Fruit fly (Drosophila melanogaster): ENCODE results near the gene Ir75c.
"Not testable (repeated sequence)": the region's sequence is repeated elsewhere in the genome, so short reads cannot be mapped to it uniquely, and the experiment has no call there.

Gene Ir75c

DNA sequence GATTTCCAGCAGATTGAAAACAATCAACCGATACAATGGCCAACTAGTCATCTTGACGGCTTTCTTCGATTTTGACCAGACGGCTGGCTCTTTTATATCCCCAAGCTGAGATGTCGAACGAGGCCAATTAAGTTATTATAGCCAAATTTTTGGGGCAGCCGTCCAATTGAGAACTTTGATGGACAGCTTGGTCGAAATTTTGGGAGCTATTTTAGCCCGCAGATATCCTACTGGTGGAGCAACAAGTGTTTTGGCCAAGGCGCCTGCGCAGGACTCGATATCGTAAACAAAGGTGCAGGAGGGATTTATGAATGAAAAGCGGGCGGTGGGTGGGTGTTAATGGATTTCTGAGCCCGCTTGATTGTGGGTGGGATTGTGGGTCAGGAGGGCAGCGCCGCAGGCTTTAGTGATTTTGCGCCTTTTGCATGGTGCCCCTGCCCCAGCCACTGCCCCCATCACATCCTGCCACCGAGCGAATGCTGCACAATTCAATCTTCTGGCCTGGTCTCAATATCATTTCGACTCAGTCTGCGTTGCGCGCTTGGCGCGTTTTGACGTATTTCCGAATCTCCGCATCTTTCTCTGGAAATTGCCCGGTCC is at the start of gene Ir75c, which contains the start of gene Grd:
Ir75c (minus strand) TSS at position 51 of the 600 bp plus-strand sequence.
Grd (plus strand) TSS at position 550 of the 600 bp plus-strand sequence.
- peak; percentile 87 for TF ChIP-seq scrt (GFP tag; optimal IDR thresholded peaks at IDR 0.05)
- no peak for TF ChIP-seq schlank (tag; optimal IDR thresholded peaks at IDR 0.05)
- TF ChIP-seq Eip74EF (GFP tag; optimal IDR thresholded peaks at IDR 0.05), result no peak
- no peak for TF ChIP-seq Jarid2 (GFP tag; optimal IDR thresholded peaks at IDR 0.05)
- no peak for TF ChIP-seq ems (GFP tag; optimal IDR thresholded peaks at IDR 0.05)
- peak; percentile 55 for TF ChIP-seq ewg (GFP tag; optimal IDR thresholded peaks at IDR 0.05)
- no peak for TF ChIP-seq row (GFP tag; IDR thresholded peaks at IDR 0.05)
- no peak for TF ChIP-seq CG8089 (GFP tag; optimal IDR thresholded peaks at IDR 0.05)
- 0 out of 3 replicates have a peak, but pooled peaks have one; percentile 24 for TF ChIP-seq hb (GFP tag; IDR thresholded peaks at IDR 0.05; ENCODE audit: partially characterized antibody)
- TF ChIP-seq CG3847 (GFP tag; IDR thresholded peaks at IDR 0.05), result 0 out of 2 replicates have a peak, but pooled peaks have one; percentile 7
- no peak for TF ChIP-seq CG1832 (GFP tag; optimal IDR thresholded peaks at IDR 0.05)
- TF ChIP-seq jumu (GFP tag; optimal IDR thresholded peaks at IDR 0.05), result no peak
- no peak for TF ChIP-seq knrl (GFP tag; IDR thresholded peaks at IDR 0.05; ENCODE audit: partially characterized antibody)
- no peak for TF ChIP-seq CG12659 (GFP tag; optimal IDR thresholded peaks at IDR 0.05)
- no peak for TF ChIP-seq CG2712 (tag; optimal IDR thresholded peaks at IDR 0.05)
- no peak for TF ChIP-seq Gsc (GFP tag; IDR thresholded peaks at IDR 0.05)
- no peak for TF ChIP-seq tap (tag; optimal IDR thresholded peaks at IDR 0.05)
- no peak for TF ChIP-seq lov (optimal IDR thresholded peaks at IDR 0.05)
- no peak for TF ChIP-seq lov (GFP tag; IDR thresholded peaks at IDR 0.05)
- TF ChIP-seq dmrt11E (tag; optimal IDR thresholded peaks at IDR 0.05), result no peak
- TF ChIP-seq Hsf (GFP tag; optimal IDR thresholded peaks at IDR 0.05), result no peak
- TF ChIP-seq Antp (GFP tag; optimal IDR thresholded peaks at IDR 0.05), result no peak
- TF ChIP-seq so (GFP tag; IDR thresholded peaks at IDR 0.05), result no peak
- peak; percentile 25 for TF ChIP-seq Ets65A (GFP tag)

DNA sequence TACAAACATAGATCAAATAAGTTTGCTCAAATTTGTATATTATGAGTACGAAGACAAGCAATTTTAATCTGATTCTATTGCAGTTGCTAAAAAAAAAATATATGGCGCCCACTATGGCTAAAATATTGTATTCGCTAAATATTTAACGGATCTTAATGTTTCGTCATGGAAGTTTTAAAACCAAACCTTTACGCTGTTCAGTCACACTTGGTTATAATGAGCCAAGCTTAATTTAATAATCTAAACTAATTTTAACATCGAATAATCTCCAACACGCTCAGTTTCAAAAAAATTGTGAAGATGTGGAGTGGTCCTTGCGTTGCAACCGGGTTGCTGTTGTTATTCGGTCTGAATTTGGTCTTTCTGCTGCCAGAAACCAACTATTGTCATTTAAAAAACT is 35.5 kb upstream of the Ir75c start, which contains the start of gene CG34002:
CG34002 (plus strand) TSS at position 301 of the 400 bp plus-strand sequence.
- not testable (repeated sequence) for TF ChIP-seq h (optimal IDR thresholded peaks at IDR 0.05); Meics (GFP tag; optimal IDR thresholded peaks at IDR 0.05); CG16779 (GFP tag; IDR thresholded peaks at IDR 0.05)

DNA sequence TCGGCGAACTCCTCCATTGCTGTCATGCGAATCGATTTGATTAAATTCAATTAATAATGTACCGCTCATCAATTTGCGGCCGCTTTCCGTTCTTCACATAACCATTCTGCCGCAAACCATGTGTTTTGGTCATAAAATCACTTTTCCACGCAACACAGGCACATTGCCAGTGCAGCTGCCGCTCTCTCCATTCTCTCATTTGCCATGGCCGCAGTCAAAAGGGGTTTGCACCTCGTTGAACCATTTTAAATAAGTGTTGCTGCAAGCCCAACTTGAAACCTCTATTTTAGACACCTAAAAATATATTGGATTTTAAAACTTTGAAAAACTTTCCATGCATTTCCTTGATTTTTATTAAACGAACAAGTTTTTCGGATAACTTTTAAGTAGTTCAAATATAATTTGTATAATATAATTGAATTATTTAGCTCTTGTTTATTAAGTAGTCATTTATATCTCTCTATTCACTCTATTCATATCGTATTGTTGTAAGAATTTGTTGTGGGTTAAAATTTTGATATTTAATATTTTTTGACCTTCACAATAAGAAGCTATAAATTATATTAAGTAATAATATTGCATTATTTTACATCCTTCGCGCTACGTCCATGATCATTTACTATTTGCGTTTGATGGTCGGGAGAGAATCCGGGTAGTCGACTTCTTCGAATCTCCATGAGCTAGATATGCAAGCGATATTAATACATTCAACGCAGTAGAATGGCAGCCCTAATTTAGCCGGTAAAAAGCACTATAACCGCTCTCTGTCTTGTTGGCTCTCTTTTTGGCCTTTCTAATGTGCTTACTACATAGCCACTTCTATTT is 34.2 kb upstream of the Ir75c start, which contains the start of gene CG5535:
CG5535 (minus strand) TSS at position 140 of the 825 bp plus-strand sequence.
- TF ChIP-seq CG11456 (GFP tag; IDR thresholded peaks at IDR 0.05), result peak; percentile 77
- no peak for TF ChIP-seq Neu2 (GFP tag; optimal IDR thresholded peaks at IDR 0.05; ENCODE audit: borderline replicate concordance)
- TF ChIP-seq HLHmδ (GFP tag; optimal IDR thresholded peaks at IDR 0.05), result peak; percentile 54
- TF ChIP-seq gcm2 (GFP tag; optimal IDR thresholded peaks at IDR 0.05), result no peak
- TF ChIP-seq gce (GFP tag; IDR thresholded peaks at IDR 0.05), result peak; percentile 58; the same call in 2 of the 3 replicates
- peak; percentile 60; the same call in 1 of the 2 replicates for TF ChIP-seq CG6689 (GFP tag; IDR thresholded peaks at IDR 0.05)
- TF ChIP-seq cas (GFP tag; IDR thresholded peaks at IDR 0.05), result peak; percentile 26; the same call in 1 of the 2 replicates
- no peak for TF ChIP-seq so (GFP tag; IDR thresholded peaks at IDR 0.05)
- no peak for TF ChIP-seq CG1792 (GFP tag; optimal IDR thresholded peaks at IDR 0.05)
- no peak for TF ChIP-seq vnd (GFP tag; IDR thresholded peaks at IDR 0.05; ENCODE audit: partially characterized antibody)
- no peak for TF ChIP-seq Hr39 (optimal IDR thresholded peaks at IDR 0.05)
- TF ChIP-seq CG2116 (GFP tag; optimal IDR thresholded peaks at IDR 0.05), result peak; percentile 32
- 0 out of 2 replicates have a peak, but pooled peaks have one; percentile 20 for TF ChIP-seq dati (GFP tag; IDR thresholded peaks at IDR 0.05)
- TF ChIP-seq ERR (GFP tag; optimal IDR thresholded peaks at IDR 0.05), result peak; percentile 47
- peak; percentile 85 for TF ChIP-seq dmrt99B (tag; optimal IDR thresholded peaks at IDR 0.05)
- TF ChIP-seq CG15073 (GFP tag; optimal IDR thresholded peaks at IDR 0.05), result no peak
- TF ChIP-seq salm (tag; optimal IDR thresholded peaks at IDR 0.05), result peak; percentile 60
- peak; percentile 74 for TF ChIP-seq CG5953 (GFP tag; IDR thresholded peaks at IDR 0.05)
- TF ChIP-seq H15 (GFP tag; IDR thresholded peaks at IDR 0.05), result peak; percentile 35; the same call in 1 of the 3 replicates
- TF ChIP-seq Lim3 (GFP tag; IDR thresholded peaks at IDR 0.05), result no peak
- TF ChIP-seq CG2678 (tag; optimal IDR thresholded peaks at IDR 0.05), result peak; percentile 94

Data from whole organism, embryonic.